Worm (Caenorhabditis elegans): ENCODE measurements around the gene F42A6.2.

DNA sequence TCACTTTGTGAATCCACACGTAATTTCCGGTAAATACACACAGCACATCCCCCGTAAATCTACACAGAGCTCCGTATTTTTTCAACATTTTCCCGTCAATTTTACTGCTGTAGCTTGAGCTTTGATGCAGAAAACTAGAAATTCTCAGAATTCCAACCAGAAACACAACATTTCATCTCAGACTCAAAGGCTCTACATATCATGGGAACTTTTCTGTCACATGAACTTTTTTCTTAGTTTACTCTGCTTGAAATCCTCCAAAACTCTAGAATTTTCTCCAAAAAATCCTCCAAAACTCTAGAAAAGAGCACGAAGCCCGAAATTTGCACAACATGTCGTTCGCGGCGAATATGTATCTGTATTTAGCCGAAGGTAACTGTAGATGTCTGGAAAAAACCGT lies 22.0 kb downstream of the F42A6.2 start, which contains the start of gene Y55H10A.2:
- TF ChIP-seq ama-1 (optimal IDR thresholded peaks at IDR 0.05) (no peak), tbx-37 (GFP tag; conservative IDR thresholded peaks at IDR 0.05) (no peak), ets-7 (tag; optimal IDR thresholded peaks at IDR 0.05) (no peak), hmbx-1 (tag; optimal IDR thresholded peaks at IDR 0.05) (no peak), pes-1 (GFP tag; IDR thresholded peaks at IDR 0.05) (no peak)

Data from whole organism, early embryonic.